Worm (Caenorhabditis elegans): Measurements from ENCODE around the gene C05G5.5.

- no peak for TF ChIP-seq egrh-3 (GFP tag; IDR thresholded peaks at IDR 0.05)
- TF ChIP-seq dpl-1 (GFP tag; optimal IDR thresholded peaks at IDR 0.05): no peak
- no peak for TF ChIP-seq snpc-3.4 (tag; optimal IDR thresholded peaks at IDR 0.05)
- TF ChIP-seq efl-1 (GFP tag; optimal IDR thresholded peaks at IDR 0.05): no peak
- no peak for TF ChIP-seq hlh-26 (GFP tag; conservative IDR thresholded peaks at IDR 0.05)
- TF ChIP-seq nhr-120 (GFP tag; IDR thresholded peaks at IDR 0.05): no peak
- TF ChIP-seq bed-1 (GFP tag; IDR thresholded peaks at IDR 0.05): no peak
- TF ChIP-seq snpc-4 (GFP tag; optimal IDR thresholded peaks at IDR 0.05): no peak
- no peak for TF ChIP-seq snpc-4 (tag; optimal IDR thresholded peaks at IDR 0.05)
- TF ChIP-seq T07F8.4 (tag; optimal IDR thresholded peaks at IDR 0.05): no peak
- no peak for TF ChIP-seq him-1 (tag; optimal IDR thresholded peaks at IDR 0.05)
These were observed 20.9 kb downstream of the C05G5.5 start, which contains the start of gene C05G5.1 for ce11 chrX:14740019-14740418.
